Worm (Caenorhabditis elegans) whole organism, young adult: ENCODE data around the gene rabr-4.

Experiments used
- F39B2.1 ChIP-seq: fragments of 200-800 bp; sonication (Bioruptor generic); IDR thresholded peaks from 2 replicates; pipeline ENCODE4 v1.3.6; 2022; ENCODE audit warnings: missing genetic modification reagents, missing genetic modification characterization, missing compliant biosample characterization
- K12H6.12 ChIP-seq: fragments of 200-800 bp; sonication (Bioruptor generic); optimal IDR thresholded peaks from 2 replicates; lab custom pipeline; 2018; ENCODE audit warnings: mild to moderate bottlenecking, missing genetic modification characterization, missing compliant biosample characterization
- Y56A3A.18 ChIP-seq: fragments of 200-800 bp; sonication (Bioruptor generic); IDR thresholded peaks from 2 replicates; pipeline ENCODE4 v1.3.6; 2022; ENCODE audit warnings: missing genetic modification reagents, missing genetic modification characterization, missing compliant biosample characterization
- Y67H2A.10 ChIP-seq: fragments of 200-800 bp; sonication (Bioruptor generic); conservative IDR thresholded peaks from 2 replicates; pipeline ENCODE4 v1.3.6; 2022; ENCODE audit warnings: missing genetic modification reagents, missing genetic modification characterization, missing compliant biosample characterization
- ama-1 ChIP-seq, 3 experiments: fragments of 150-350 bp in 1 of 3; sonication (generic microtip) in 2 of 3; optimal IDR thresholded peaks; 2 replicates each; lab custom pipeline; 2014 to 2018; ENCODE audit warnings: missing biosample characterization in 2 of 3, missing genetic modification characterization in 2 of 3, missing genetic modification reagents in 2 of 3
- athp-1 ChIP-seq: sonication (generic microtip); optimal IDR thresholded peaks from 2 replicates; lab custom pipeline; 2017; ENCODE audit warnings: mild to moderate bottlenecking, missing genetic modification characterization, missing compliant biosample characterization
- ceh-91 ChIP-seq: fragments of 200-800 bp; sonication (Bioruptor generic); IDR thresholded peaks from 2 replicates; pipeline ENCODE4 v1.3.6; 2022; ENCODE audit warnings: missing genetic modification reagents, missing genetic modification characterization, missing compliant biosample characterization
- lir-1 ChIP-seq: fragments of 200-800 bp; sonication (Bioruptor generic); conservative IDR thresholded peaks from 2 replicates; pipeline ENCODE4 v1.3.6; 2022; ENCODE audit warnings: missing genetic modification reagents, missing genetic modification characterization, missing compliant biosample characterization
- mcd-1 ChIP-seq: fragments of 200-800 bp; sonication (Bioruptor generic); IDR thresholded peaks from 2 replicates; pipeline ENCODE4 v1.3.6; 2022; ENCODE audit warnings: missing genetic modification reagents, missing genetic modification characterization, missing compliant biosample characterization
- nhr-80 ChIP-seq: sonication (generic microtip); optimal IDR thresholded peaks from 2 replicates; lab custom pipeline; 2016; ENCODE audit warnings: missing genetic modification characterization, missing compliant biosample characterization
- pbrm-1 ChIP-seq: fragments of 200-800 bp; sonication (Bioruptor generic); IDR thresholded peaks from 2 replicates; pipeline ENCODE4 v1.3.6; 2022; ENCODE audit warnings: missing genetic modification reagents, missing genetic modification characterization, missing compliant biosample characterization
- snpc-4 ChIP-seq, 5 experiments: fragments of 150-350 bp in 1 of 5; sonication (generic microtip) in 4 of 5; optimal IDR thresholded peaks; 2 replicates each; lab custom pipeline; 2014 to 2018; ENCODE audit warnings: missing genetic modification characterization in 5 of 5, missing biosample characterization in 3 of 5, antibody characterized with exemption in 2 of 5, mild to moderate bottlenecking in 2 of 5, missing compliant biosample characterization in 2 of 5, missing genotype in 2 of 5, moderate library complexity in 2 of 5, missing genetic modification reagents in 1 of 5

- no peak for TF ChIP-seq lir-1
- TF ChIP-seq athp-1 (tag; lab: Kevin White, UChicago) = no peak
- no peak for TF ChIP-seq Y56A3A.18 (GFP tag; lab: Robert Waterston, UW)
- TF ChIP-seq mcd-1 (GFP tag; lab: Robert Waterston, UW) = no peak
- no peak for TF ChIP-seq ceh-91 (GFP tag; lab: Robert Waterston, UW)
- TF ChIP-seq K12H6.12 (tag; lab: Kevin White, UChicago) = no peak
- no peak for TF ChIP-seq nhr-80 (tag; lab: Kevin White, UChicago)
- TF ChIP-seq Y67H2A.10 = no peak
- no peak for TF ChIP-seq snpc-4 (GFP tag; optimal IDR thresholded peaks at IDR 0.05; lab: Kevin White, UChicago)
- TF ChIP-seq snpc-4 (tag; optimal IDR thresholded peaks at IDR 0.05; lab: Kevin White, UChicago) = no peak
- TF ChIP-seq F39B2.1 = no peak
- TF ChIP-seq ama-1 (optimal IDR thresholded peaks at IDR 0.05; lab: Kevin White, UChicago) = no peak
- TF ChIP-seq ama-1 (GFP tag; optimal IDR thresholded peaks at IDR 0.05; lab: Kevin White, UChicago) = no peak
- TF ChIP-seq pbrm-1 (GFP tag; lab: Robert Waterston, UW) = no peak
These were observed 25.7 kb upstream of the rabr-4 start, which contains the start of gene str-111 for ce11 chrV:16169026-16169425.
